Worm (Caenorhabditis elegans): Measurements from ENCODE around the gene W02B12.11.

ce11 chrII:11428599-11428998, 45.1 kb upstream of the W02B12.11 start:
- no peak for TF ChIP-seq flt-1 (GFP tag; IDR thresholded peaks at IDR 0.05)
- no peak for TF ChIP-seq ztf-29 (GFP tag; IDR thresholded peaks at IDR 0.05)
- no peak for TF ChIP-seq cog-1 (tag; optimal IDR thresholded peaks at IDR 0.05)
- TF ChIP-seq ref-1 (GFP tag; conservative IDR thresholded peaks at IDR 0.05): no peak
- TF ChIP-seq tab-1 (GFP tag; IDR thresholded peaks at IDR 0.05): no peak

Measured in whole organism, midembryonic.